Fruit fly (Drosophila melanogaster) whole organism, pupa: ENCODE results near the gene CG34456.

Experiments
- CG10348 ChIP-seq: fragments of 200-800 bp; sonication (Bioruptor generic); IDR thresholded peaks from 2 replicates; pipeline ENCODE4 v1.3.6; 2022; ENCODE audit warnings: missing biosample characterization, missing genetic modification characterization
- CG12605 ChIP-seq: fragments of 200-800 bp; sonication (Bioruptor generic); IDR thresholded peaks from 2 replicates; pipeline ENCODE4 v1.3.6; 2022; ENCODE audit warnings: missing biosample characterization, missing genetic modification characterization
- CG13204 ChIP-seq: fragments of 200-800 bp; sonication (Bioruptor generic); optimal IDR thresholded peaks from 2 replicates; lab custom pipeline; 2018; ENCODE audit warnings: missing biosample characterization, mild to moderate bottlenecking, missing genetic modification characterization, moderate library complexity
- CG14655 ChIP-seq: fragments of 200-800 bp; sonication (Bioruptor generic); optimal IDR thresholded peaks from 3 replicates; lab custom pipeline; 2017; ENCODE audit warnings: mild to moderate bottlenecking, missing biosample characterization, missing genetic modification reagents, missing genetic modification characterization
- CG15710 ChIP-seq: fragments of 200-800 bp; sonication (Bioruptor generic); optimal IDR thresholded peaks from 2 replicates; lab custom pipeline; 2018; ENCODE audit warnings: missing biosample characterization, mild to moderate bottlenecking, missing genetic modification characterization, moderate library complexity
- CG17806 ChIP-seq: fragments of 200-800 bp; sonication (Bioruptor generic); optimal IDR thresholded peaks from 2 replicates; lab custom pipeline; 2018; ENCODE audit warnings: missing biosample characterization, mild to moderate bottlenecking, missing genetic modification characterization, moderate library complexity
- CG32121 ChIP-seq: fragments of 200-800 bp; sonication (Bioruptor generic); IDR thresholded peaks from 2 replicates; pipeline ENCODE4 v1.3.6; 2022; ENCODE audit warnings: missing biosample characterization, missing genetic modification characterization
- CG34367 ChIP-seq: fragments of 200-800 bp; sonication (Bioruptor generic); optimal IDR thresholded peaks from 2 replicates; lab custom pipeline; 2018; ENCODE audit warnings: missing biosample characterization, mild to moderate bottlenecking, missing genetic modification characterization
- CG4496 ChIP-seq: fragments of 200-800 bp; sonication (Bioruptor generic); IDR thresholded peaks from 3 replicates; pipeline ENCODE4 v1.3.6; 2022; ENCODE audit warnings: missing biosample characterization, missing genetic modification characterization
- CG8159 ChIP-seq: fragments of 200-800 bp; sonication (Bioruptor generic); optimal IDR thresholded peaks from 3 replicates; lab custom pipeline; 2018; ENCODE audit warnings: missing biosample characterization, mild to moderate bottlenecking, missing genetic modification characterization, moderate library complexity
- CG8301 ChIP-seq: fragments of 200-800 bp; sonication (Bioruptor generic); optimal IDR thresholded peaks from 2 replicates; lab custom pipeline; 2018; ENCODE audit warnings: missing biosample characterization, mild to moderate bottlenecking, missing genetic modification characterization
- CG9948 ChIP-seq: fragments of 200-800 bp; sonication (Bioruptor generic); optimal IDR thresholded peaks from 2 replicates; lab custom pipeline; 2018; ENCODE audit warnings: missing biosample characterization, mild to moderate bottlenecking, missing genetic modification characterization, moderate library complexity
- D1 ChIP-seq: fragments of 200-800 bp; sonication (Bioruptor generic); optimal IDR thresholded peaks from 2 replicates; lab custom pipeline; 2018; ENCODE audit warnings: missing biosample characterization, mild to moderate bottlenecking, missing genetic modification characterization, moderate library complexity
- EcR ChIP-seq: fragments of 200-800 bp; sonication (Bioruptor generic); optimal IDR thresholded peaks from 3 replicates; lab custom pipeline; 2019; ENCODE audit warnings: missing biosample characterization, missing genetic modification characterization, mild to moderate bottlenecking, moderate library complexity, missing genetic modification reagents
- Ets98B ChIP-seq: fragments of 200-800 bp; sonication (Bioruptor generic); IDR thresholded peaks from 2 replicates; pipeline ENCODE4 v1.3.6; 2022; ENCODE audit warnings: missing biosample characterization, missing genetic modification characterization
- Pif1A ChIP-seq: fragments of 200-800 bp; sonication (Bioruptor generic); optimal IDR thresholded peaks from 3 replicates; lab custom pipeline; 2016; ENCODE audit warnings: missing biosample characterization, missing genetic modification characterization
- Pif1B ChIP-seq: fragments of 200-800 bp; sonication (Bioruptor generic); optimal IDR thresholded peaks from 3 replicates; lab custom pipeline; 2016; ENCODE audit warnings: missing biosample characterization, missing genetic modification characterization
- Snoo ChIP-seq: fragments of 200-800 bp; sonication (Bioruptor generic); optimal IDR thresholded peaks from 3 replicates; lab custom pipeline; 2017; ENCODE audit warnings: missing biosample characterization, mild to moderate bottlenecking, missing genetic modification characterization, inconsistent platforms
- fd96Ca ChIP-seq: fragments of 200-800 bp; sonication (Bioruptor generic); IDR thresholded peaks from 3 replicates; pipeline ENCODE4 v1.3.6; 2022; ENCODE audit warnings: missing biosample characterization, missing genetic modification characterization
- gl ChIP-seq: fragments of 200-800 bp; sonication (Bioruptor generic); optimal IDR thresholded peaks from 2 replicates; lab custom pipeline; 2018; ENCODE audit warnings: missing biosample characterization, mild to moderate bottlenecking, missing genetic modification characterization
- rn ChIP-seq: fragments of 200-800 bp; sonication (Bioruptor generic); IDR thresholded peaks from 2 replicates; pipeline ENCODE4 v1.3.6; 2022; ENCODE audit warnings: missing biosample characterization, missing genetic modification characterization

Gene CG34456

dm6 chr3L:9384445-9385079 is 22.7 kb downstream of the CG34456 start:
- TF ChIP-seq EcR (GFP tag; lab: Kevin White, UChicago) (peak; percentile 76), rn (GFP tag; lab: Robert Waterston, UW) (no peak)

dm6 chr3L:9391340-9391980 is 29.6 kb downstream of the CG34456 start:
- no peak for TF ChIP-seq CG4496
- peak; percentile 33 for TF ChIP-seq EcR (GFP tag; lab: Kevin White, UChicago)
- TF ChIP-seq, all 21 proteins: peak for 1

- TF ChIP-seq CG10348, result no peak
- no peak for TF ChIP-seq Snoo
- no peak for TF ChIP-seq CG34367
- no peak for TF ChIP-seq gl (tag; lab: Kevin White, UChicago)
Observed at dm6 chr3L:9396038-9396437, 34.1 kb downstream of the CG34456 start.

dm6 chr3L:9396704-9397103 is 34.8 kb downstream of the CG34456 start:
- peak; percentile 33 for TF ChIP-seq EcR (GFP tag; lab: Kevin White, UChicago)
- no peak for TF ChIP-seq CG17806 (tag; lab: Kevin White, UChicago)
- peak; percentile 30; the same call in 1 of the 2 replicates for TF ChIP-seq CG12605

- TF ChIP-seq CG14655 (GFP tag; lab: Kevin White, UChicago) (peak; percentile 22), gl (tag; lab: Kevin White, UChicago) (peak; percentile 49), CG32121 (peak; percentile 51; the same call in 1 of the 2 replicates), Ets98B (no peak), CG4496 (peak; percentile 54; the same call in 1 of the 3 replicates), CG15710 (tag; lab: Kevin White, UChicago) (no peak), D1 (no peak), Snoo (no peak), CG8301 (tag; lab: Kevin White, UChicago) (no peak), Pif1B (GFP tag; lab: Kevin White, UChicago) (peak; percentile 12), CG17806 (tag; lab: Kevin White, UChicago) (no peak), CG8159 (no peak), Pif1A (GFP tag; lab: Kevin White, UChicago) (peak; percentile 29)
- TF ChIP-seq, all 21 proteins: peak for 6
Observed at dm6 chr3L:9397156-9397555, 35.2 kb downstream of the CG34456 start.

dm6 chr3L:9398028-9398427 is 36.1 kb downstream of the CG34456 start:
- no peak for TF ChIP-seq CG9948 (tag; lab: Kevin White, UChicago)
- TF ChIP-seq fd96Ca, result no peak
- no peak for TF ChIP-seq CG8159
- TF ChIP-seq gl (tag; lab: Kevin White, UChicago), result no peak
- TF ChIP-seq Pif1A (GFP tag; lab: Kevin White, UChicago), result no peak
- no peak for TF ChIP-seq CG13204 (GFP tag; lab: Kevin White, UChicago)
- TF ChIP-seq D1, result no peak
- no peak for TF ChIP-seq CG8301 (tag; lab: Kevin White, UChicago)

dm6 chr3L:9398435-9398981 is 36.6 kb downstream of the CG34456 start:
- TF ChIP-seq Pif1B (GFP tag; lab: Kevin White, UChicago) (no peak), CG9948 (tag; lab: Kevin White, UChicago) (peak; percentile 17), CG17806 (tag; lab: Kevin White, UChicago) (peak; percentile 1), CG10348 (no peak), D1 (peak; percentile 3), CG34367 (no peak), CG4496 (peak; percentile 50; the same call in 1 of the 3 replicates), rn (GFP tag; lab: Robert Waterston, UW) (no peak), CG14655 (GFP tag; lab: Kevin White, UChicago) (no peak), CG8159 (peak; percentile 20), Ets98B (0 out of 2 replicates have a peak, but pooled peaks have one; percentile 46), gl (tag; lab: Kevin White, UChicago) (no peak), fd96Ca (no peak; the same call in 2 of the 3 replicates), CG32121 (peak; percentile 35; the same call in 1 of the 2 replicates), CG8301 (tag; lab: Kevin White, UChicago) (no peak), EcR (GFP tag; lab: Kevin White, UChicago) (peak; percentile 86), CG13204 (GFP tag; lab: Kevin White, UChicago) (no peak), Snoo (peak; percentile 29), CG15710 (tag; lab: Kevin White, UChicago) (peak; percentile 9), Pif1A (GFP tag; lab: Kevin White, UChicago) (no peak), CG12605 (0 out of 2 replicates have a peak, but pooled peaks have one; percentile 46)
